Worm (Caenorhabditis elegans) whole organism, L4 larva: ENCODE data around the gene aakg-3.

Source experiments
- F49E8.2 ChIP-seq: sonication (generic microtip); optimal IDR thresholded peaks from 2 replicates; lab custom pipeline; 2016; ENCODE audit warnings: missing compliant biosample characterization, mild to moderate bottlenecking, missing genetic modification characterization, borderline replicate concordance
- cey-2 ChIP-seq: sonication (generic microtip); optimal IDR thresholded peaks from 3 replicates; lab custom pipeline; 2017; ENCODE audit warnings: missing genetic modification characterization, mild to moderate bottlenecking, missing compliant biosample characterization, antibody characterized with exemption, borderline replicate concordance; ENCODE audit not compliant: insufficient read depth
- snpc-1.2 ChIP-seq: fragments of 200-800 bp; sonication (Bioruptor generic); IDR thresholded peaks from 2 replicates; pipeline ENCODE4 v1.3.6; 2022; ENCODE audit warnings: missing genetic modification reagents, missing genetic modification characterization, missing compliant biosample characterization
- snpc-4 ChIP-seq: fragments of 150-350 bp; optimal IDR thresholded peaks from 2 replicates; lab custom pipeline; 2014; ENCODE audit warnings: missing biosample characterization, missing genetic modification characterization
- zag-1 ChIP-seq: fragments of 150-350 bp; optimal IDR thresholded peaks from 2 replicates; lab custom pipeline; 2014; ENCODE audit warnings: missing biosample characterization, missing genetic modification characterization

ce11 chrX:2975421-2975820, 827 bp upstream of the aakg-3 start:
- no peak for TF ChIP-seq F49E8.2
- no peak for TF ChIP-seq snpc-1.2 (GFP tag; lab: Robert Waterston, UW)
- no peak for TF ChIP-seq zag-1 (tag; lab: Kevin White, UChicago)
- no peak for TF ChIP-seq snpc-4 (tag; lab: Kevin White, UChicago)
- TF ChIP-seq cey-2: no peak
